Fruit fly (Drosophila melanogaster) whole organism, embryonic: Measurements from ENCODE around the gene CG14269.

Source experiments
- Asciz ChIP-seq: fragments of 200-800 bp; sonication (Bioruptor generic); optimal IDR thresholded peaks from 2 replicates; lab custom pipeline; 2017; ENCODE audit warnings: missing biosample characterization, mild to moderate bottlenecking, missing genetic modification characterization, missing genetic modification reagents
- Bgb ChIP-seq: fragments of 200-800 bp; sonication (Bioruptor generic); IDR thresholded peaks from 2 replicates; pipeline ENCODE4 v1.3.6; 2022; ENCODE audit warnings: missing biosample characterization, missing genetic modification characterization; ENCODE audit not compliant: partially characterized antibody
- CG10209 ChIP-seq: fragments of 200-800 bp; sonication (Bioruptor generic); optimal IDR thresholded peaks from 3 replicates; lab custom pipeline; 2017; ENCODE audit warnings: missing biosample characterization, mild to moderate bottlenecking, missing genetic modification characterization, missing genetic modification reagents
- CG11247 ChIP-seq: fragments of 200-800 bp; sonication (Bioruptor generic); IDR thresholded peaks from 2 replicates; pipeline ENCODE4 v1.3.6; 2022; ENCODE audit warnings: missing biosample characterization, missing genetic modification characterization
- CG15479 ChIP-seq: fragments of 200-800 bp; sonication (Bioruptor generic); optimal IDR thresholded peaks from 3 replicates; lab custom pipeline; 2019; ENCODE audit warnings: missing biosample characterization, mild to moderate bottlenecking, missing genetic modification characterization, moderate library complexity
- CG15514 ChIP-seq: fragments of 200-800 bp; sonication (Bioruptor generic); optimal IDR thresholded peaks from 3 replicates; lab custom pipeline; 2017; ENCODE audit warnings: missing biosample characterization, missing genetic modification characterization, mild to moderate bottlenecking, moderate library complexity, missing genetic modification reagents
- CG16813 ChIP-seq: fragments of 200-800 bp; sonication (Bioruptor generic); IDR thresholded peaks from 3 replicates; pipeline ENCODE4 v1.3.6; 2022; ENCODE audit warnings: missing biosample characterization, missing genetic modification characterization; ENCODE audit not compliant: partially characterized antibody
- CG3163 ChIP-seq: fragments of 200-800 bp; sonication (Bioruptor generic); optimal IDR thresholded peaks from 3 replicates; lab custom pipeline; 2016; ENCODE audit warnings: missing biosample characterization, missing genetic modification characterization
- CG3995 ChIP-seq: fragments of 200-800 bp; sonication (Bioruptor generic); optimal IDR thresholded peaks from 3 replicates; lab custom pipeline; 2016; ENCODE audit warnings: missing biosample characterization, missing genetic modification characterization
- CG4854 ChIP-seq: fragments of 200-800 bp; sonication (Bioruptor generic); optimal IDR thresholded peaks from 2 replicates; lab custom pipeline; 2016; ENCODE audit warnings: missing biosample characterization, missing genetic modification characterization, inconsistent platforms
- CG6654 ChIP-seq: fragments of 200-800 bp; sonication (Bioruptor generic); optimal IDR thresholded peaks from 2 replicates; lab custom pipeline; 2017; ENCODE audit warnings: missing biosample characterization, mild to moderate bottlenecking, missing genetic modification characterization
- CG6854 ChIP-seq: fragments of 200-800 bp; sonication (Bioruptor generic); optimal IDR thresholded peaks from 3 replicates; lab custom pipeline; 2017; ENCODE audit warnings: missing biosample characterization, mild to moderate bottlenecking, missing genetic modification characterization
- CG7928 ChIP-seq: fragments of 200-800 bp; sonication (Bioruptor generic); optimal IDR thresholded peaks from 2 replicates; lab custom pipeline; 2017; ENCODE audit warnings: missing biosample characterization, mild to moderate bottlenecking, missing genetic modification characterization
- CG9609 ChIP-seq: fragments of 200-800 bp; sonication (Bioruptor generic); optimal IDR thresholded peaks from 3 replicates; lab custom pipeline; 2016; ENCODE audit warnings: missing biosample characterization, missing genetic modification characterization
- CG9797 ChIP-seq: fragments of 200-800 bp; sonication (Bioruptor generic); optimal IDR thresholded peaks from 3 replicates; lab custom pipeline; 2018; ENCODE audit warnings: missing biosample characterization, mild to moderate bottlenecking, missing genetic modification characterization
- Dfd ChIP-seq, 2 experiments: fragments of >200 bp; optimal IDR thresholded peaks; 2 replicates each; lab custom pipeline; 2017; ENCODE audit warnings: missing biosample characterization in 2 of 2, missing genetic modification characterization in 2 of 2
- Fer3 ChIP-seq: fragments of 200-800 bp; sonication (Bioruptor generic); optimal IDR thresholded peaks from 2 replicates; lab custom pipeline; 2018; ENCODE audit warnings: missing biosample characterization, mild to moderate bottlenecking, missing genetic modification characterization, moderate library complexity
- H15 ChIP-seq: fragments of 200-800 bp; sonication (Bioruptor generic); IDR thresholded peaks from 3 replicates; pipeline ENCODE4 v1.3.6; 2022; ENCODE audit warnings: missing biosample characterization, missing genetic modification characterization
- HmgD ChIP-seq: fragments of 200-800 bp; sonication (Bioruptor generic); optimal IDR thresholded peaks from 3 replicates; lab custom pipeline; 2016; ENCODE audit warnings: missing biosample characterization, missing genetic modification characterization
- Lim3 ChIP-seq: fragments of 200-800 bp; sonication (Bioruptor generic); IDR thresholded peaks from 2 replicates; pipeline ENCODE4 v1.3.6; 2022; ENCODE audit warnings: missing biosample characterization, missing genetic modification characterization
- Med ChIP-seq: fragments of 200-800 bp; sonication (Bioruptor generic); peaks from one replicate; lab custom pipeline; 2016; ENCODE audit warnings: missing biosample characterization, missing genetic modification characterization, mild to moderate bottlenecking, inconsistent platforms, moderate library complexity
- Myb ChIP-seq: fragments of 200-800 bp; sonication (Bioruptor generic); optimal IDR thresholded peaks from 2 replicates; lab custom pipeline; 2016; ENCODE audit warnings: missing biosample characterization, missing genetic modification characterization
- Optix ChIP-seq: fragments of 200-800 bp; sonication (Bioruptor generic); IDR thresholded peaks from 3 replicates; pipeline ENCODE4 v1.3.6; 2022; ENCODE audit warnings: missing biosample characterization, missing genetic modification characterization
- Sox100B ChIP-seq: fragments of 200-800 bp; sonication (Bioruptor generic); optimal IDR thresholded peaks from 3 replicates; lab custom pipeline; 2018; ENCODE audit warnings: missing biosample characterization, mild to moderate bottlenecking, missing genetic modification characterization
- Xbp1 ChIP-seq: fragments of 200-800 bp; sonication (Bioruptor generic); optimal IDR thresholded peaks from 3 replicates; lab custom pipeline; 2016; ENCODE audit warnings: missing biosample characterization, mild to moderate bottlenecking, missing genetic modification characterization
- abd-A ChIP-seq: fragments of 200-800 bp; sonication (Bioruptor generic); optimal IDR thresholded peaks from 3 replicates; lab custom pipeline; 2019; ENCODE audit warnings: missing biosample characterization, mild to moderate bottlenecking, missing genetic modification characterization, moderate library complexity
- aop ChIP-seq: fragments of 200-800 bp; sonication (Bioruptor generic); IDR thresholded peaks from 2 replicates; pipeline ENCODE4 v1.3.6; 2022; ENCODE audit warnings: missing biosample characterization, missing genetic modification characterization
- az2 ChIP-seq: fragments of 200-800 bp; sonication (Bioruptor generic); optimal IDR thresholded peaks from 3 replicates; lab custom pipeline; 2016; ENCODE audit warnings: missing biosample characterization, missing genetic modification characterization
- cato ChIP-seq: fragments of 200-800 bp; sonication (Bioruptor generic); optimal IDR thresholded peaks from 2 replicates; lab custom pipeline; 2016; ENCODE audit warnings: missing biosample characterization, missing genetic modification characterization, borderline replicate concordance
- cg ChIP-seq: fragments of 200-800 bp; sonication (Bioruptor generic); optimal IDR thresholded peaks from 3 replicates; lab custom pipeline; 2019; ENCODE audit warnings: missing biosample characterization, mild to moderate bottlenecking, missing genetic modification characterization, moderate library complexity
- chm ChIP-seq: fragments of 200-800 bp; sonication (Bioruptor generic); IDR thresholded peaks from 2 replicates; pipeline ENCODE4 v1.3.6; 2022; ENCODE audit warnings: missing biosample characterization, missing genetic modification characterization
- croc ChIP-seq: fragments of 200-800 bp; sonication (Bioruptor generic); conservative IDR thresholded peaks from 3 replicates; pipeline ENCODE4 v1.3.6; 2022; ENCODE audit warnings: missing biosample characterization, missing genetic modification characterization
- dmrt11E ChIP-seq: fragments of 200-800 bp; sonication (Bioruptor generic); optimal IDR thresholded peaks from 3 replicates; lab custom pipeline; 2018; ENCODE audit warnings: missing biosample characterization, mild to moderate bottlenecking, missing genetic modification characterization, moderate library complexity
- eyg ChIP-seq: fragments of 200-800 bp; sonication (Bioruptor generic); optimal IDR thresholded peaks from 3 replicates; lab custom pipeline; 2016; ENCODE audit warnings: missing biosample characterization, missing genetic modification characterization
- fru ChIP-seq: fragments of >200 bp; optimal IDR thresholded peaks from 2 replicates; lab custom pipeline; 2017
- gce ChIP-seq: fragments of 200-800 bp; sonication (Bioruptor generic); IDR thresholded peaks from 3 replicates; pipeline ENCODE4 v1.3.6; 2022; ENCODE audit warnings: missing biosample characterization, missing genetic modification characterization
- hbn ChIP-seq: fragments of 200-800 bp; sonication (Bioruptor generic); IDR thresholded peaks from 2 replicates; pipeline ENCODE4 v1.3.6; 2022; ENCODE audit warnings: missing biosample characterization, missing genetic modification characterization; ENCODE audit not compliant: partially characterized antibody
- nerfin-2 ChIP-seq: fragments of 200-800 bp; sonication (Bioruptor generic); IDR thresholded peaks from 2 replicates; pipeline ENCODE4 v1.3.6; 2022; ENCODE audit warnings: missing biosample characterization, missing genetic modification characterization; ENCODE audit not compliant: partially characterized antibody
- oc ChIP-seq: fragments of 200-800 bp; sonication (Bioruptor generic); optimal IDR thresholded peaks from 2 replicates; lab custom pipeline; 2018; ENCODE audit warnings: missing biosample characterization, mild to moderate bottlenecking, missing genetic modification characterization, moderate library complexity
- p53 ChIP-seq: fragments of 200-800 bp; sonication (Bioruptor generic); optimal IDR thresholded peaks from 2 replicates; lab custom pipeline; 2016; ENCODE audit warnings: missing biosample characterization, missing genetic modification characterization
- pita ChIP-seq: fragments of 200-800 bp; sonication (Bioruptor generic); optimal IDR thresholded peaks from 2 replicates; lab custom pipeline; 2017; ENCODE audit warnings: missing biosample characterization, mild to moderate bottlenecking, missing genetic modification characterization
- pnt ChIP-seq: fragments of 200-800 bp; sonication (Bioruptor generic); optimal IDR thresholded peaks from 3 replicates; lab custom pipeline; 2016; ENCODE audit warnings: missing biosample characterization, missing genetic modification characterization
- pros ChIP-seq: fragments of 200-800 bp; sonication (Bioruptor generic); optimal IDR thresholded peaks from 3 replicates; lab custom pipeline; 2019; ENCODE audit warnings: missing biosample characterization, mild to moderate bottlenecking, missing genetic modification characterization, moderate library complexity
- sc ChIP-seq, 3 experiments: fragments of >200 bp in 2 of 3; fragments of 200-800 bp in 1 of 3; sonication (Bioruptor generic) in 1 of 3; optimal IDR thresholded peaks; 2 replicates in 2 of 3; 3 replicates in 1 of 3; lab custom pipeline; 2017; ENCODE audit warnings: mild to moderate bottlenecking in 1 of 3, missing biosample characterization in 1 of 3, missing genetic modification characterization in 1 of 3, missing genetic modification reagents in 1 of 3
- scrt ChIP-seq: fragments of 200-800 bp; sonication (Bioruptor generic); optimal IDR thresholded peaks from 2 replicates; lab custom pipeline; 2018; ENCODE audit warnings: missing biosample characterization, mild to moderate bottlenecking, missing genetic modification characterization, moderate library complexity
- shn ChIP-seq: fragments of 200-800 bp; sonication (Bioruptor generic); optimal IDR thresholded peaks from 3 replicates; lab custom pipeline; 2016; ENCODE audit warnings: missing biosample characterization, missing genetic modification characterization
- sob ChIP-seq: fragments of 200-800 bp; sonication (Bioruptor generic); IDR thresholded peaks from 2 replicates; pipeline ENCODE4 v1.3.6; 2022; ENCODE audit warnings: missing biosample characterization, missing genetic modification characterization
- tio ChIP-seq: fragments of 200-800 bp; sonication (Bioruptor generic); optimal IDR thresholded peaks from 2 replicates; lab custom pipeline; 2017; ENCODE audit warnings: missing biosample characterization, missing genetic modification characterization, inconsistent platforms
- trem ChIP-seq: fragments of 200-800 bp; optimal IDR thresholded peaks from 3 replicates; lab custom pipeline; 2019; ENCODE audit warnings: missing biosample characterization, mild to moderate bottlenecking, missing genetic modification characterization, moderate library complexity
- trh ChIP-seq: fragments of 200-800 bp; sonication (Bioruptor generic); optimal IDR thresholded peaks from 2 replicates; lab custom pipeline; 2016; ENCODE audit warnings: missing biosample characterization, missing genetic modification characterization
- zfh2 ChIP-seq: fragments of 200-800 bp; sonication (Bioruptor generic); optimal IDR thresholded peaks from 2 replicates; lab custom pipeline; 2016; ENCODE audit warnings: missing biosample characterization, missing genetic modification characterization

The CG14269 gene

DNA sequence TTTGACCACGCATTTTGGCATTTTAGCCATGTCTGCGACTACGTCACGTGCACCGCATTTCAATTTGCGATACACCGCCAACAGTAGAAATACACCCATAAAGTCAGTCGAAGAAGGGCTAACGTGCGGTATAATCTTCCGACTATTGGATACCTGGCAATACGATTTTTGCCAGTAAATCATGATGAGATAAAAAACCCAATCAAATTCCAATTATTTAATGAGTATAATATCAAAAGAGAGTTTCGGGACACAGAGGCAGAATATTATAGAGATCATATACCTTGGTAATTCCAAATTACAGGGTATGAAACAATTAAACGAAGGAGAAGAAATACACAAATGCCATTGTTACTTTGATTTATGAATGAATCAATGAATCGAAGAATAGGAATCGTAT is 32.2 kb downstream of the CG14269 start (continued):
- TF ChIP-seq dmrt11E (tag; lab: Kevin White, UChicago) (no peak), CG4854 (GFP tag; lab: Kevin White, UChicago) (no peak), pros (GFP tag; lab: Kevin White, UChicago) (no peak), Bgb (GFP tag; lab: Robert Waterston, UW) (no peak), pnt (GFP tag; lab: Kevin White, UChicago) (peak; percentile 8), pita (GFP tag; lab: Kevin White, UChicago) (no peak), Dfd (GFP tag; optimal IDR thresholded peaks at IDR 0.05; lab: Kevin White, UChicago) (no peak), Myb (peak; percentile 12), gce (GFP tag; lab: Robert Waterston, UW) (0 out of 3 replicates have a peak, but pooled peaks have one; percentile 20), Med (GFP tag; lab: Kevin White, UChicago) (peak; percentile 87), zfh2 (GFP tag; lab: Kevin White, UChicago) (peak; percentile 35), trh (GFP tag; lab: Kevin White, UChicago) (no peak), Fer3 (no peak), CG6854 (no peak), trem (tag; lab: Kevin White, UChicago) (no peak), CG3163 (GFP tag; lab: Kevin White, UChicago) (no peak), tio (GFP tag; lab: Kevin White, UChicago) (no peak), CG10209 (GFP tag; lab: Kevin White, UChicago) (peak; percentile 42), Optix (GFP tag; lab: Robert Waterston, UW) (no peak), croc (GFP tag; lab: Robert Waterston, UW) (no peak), cg (GFP tag; lab: Kevin White, UChicago) (no peak), Sox100B (GFP tag; lab: Kevin White, UChicago) (no peak), CG15479 (no peak), CG9609 (GFP tag; lab: Kevin White, UChicago) (no peak), shn (GFP tag; lab: Kevin White, UChicago) (no peak), Lim3 (no peak), CG6654 (GFP tag; lab: Kevin White, UChicago) (no peak), Asciz (GFP tag; lab: Kevin White, UChicago) (no peak), scrt (GFP tag; lab: Kevin White, UChicago) (no peak), p53 (GFP tag; lab: Kevin White, UChicago) (no peak), CG3995 (GFP tag; lab: Kevin White, UChicago) (no peak), CG16813 (GFP tag; lab: Robert Waterston, UW) (peak; percentile 10; the same call in 1 of the 3 replicates), HmgD (GFP tag; lab: Kevin White, UChicago) (no peak), fru (lab: Kevin White, UChicago) (no peak), sc (optimal IDR thresholded peaks at IDR 0.05; lab: Kevin White, UChicago) (no peak), sc (GFP tag; optimal IDR thresholded peaks at IDR 0.05; lab: Kevin White, UChicago) (no peak), abd-A (tag; lab: Kevin White, UChicago) (no peak), cato (no peak), CG7928 (GFP tag; lab: Kevin White, UChicago) (no peak), CG15514 (no peak), CG11247 (GFP tag; lab: Robert Waterston, UW) (no peak), CG9797 (GFP tag; lab: Kevin White, UChicago) (no peak), hbn (GFP tag; lab: Robert Waterston, UW) (no peak), aop (no peak), az2 (GFP tag; lab: Kevin White, UChicago) (no peak), H15 (GFP tag; lab: Robert Waterston, UW) (0 out of 3 replicates have a peak, but pooled peaks have one; percentile 8), Xbp1 (GFP tag; lab: Kevin White, UChicago) (peak; percentile 17), chm (no peak), sob (GFP tag; lab: Robert Waterston, UW) (peak; percentile 55; the same call in 1 of the 2 replicates), eyg (GFP tag; lab: Kevin White, UChicago) (no peak), nerfin-2 (GFP tag; lab: Robert Waterston, UW) (no peak), oc (tag; lab: Kevin White, UChicago) (no peak)
